Fruit fly (Drosophila melanogaster) whole organism, embryonic: ENCODE measurements around the gene SC35.

Experiments used
- Bdp1 ChIP-seq: fragments of 200-800 bp; sonication (Bioruptor generic); optimal IDR thresholded peaks from 3 replicates; lab custom pipeline; 2016; ENCODE audit warnings: missing biosample characterization, missing genetic modification characterization
- Bteb2 ChIP-seq: fragments of 200-800 bp; sonication (Bioruptor generic); optimal IDR thresholded peaks from 2 replicates; lab custom pipeline; 2016; ENCODE audit warnings: missing biosample characterization, missing genetic modification characterization
- CG11456 ChIP-seq: fragments of 200-800 bp; sonication (Bioruptor generic); IDR thresholded peaks from 3 replicates; pipeline ENCODE4 v1.3.6; 2022; ENCODE audit warnings: missing biosample characterization, missing genetic modification characterization
- CG11504 ChIP-seq: fragments of 200-800 bp; sonication (Bioruptor generic); optimal IDR thresholded peaks from 3 replicates; lab custom pipeline; 2019; ENCODE audit warnings: missing biosample characterization, mild to moderate bottlenecking, missing genetic modification characterization, moderate library complexity
- CG11695 ChIP-seq: fragments of 200-800 bp; sonication (Bioruptor generic); IDR thresholded peaks from 3 replicates; pipeline ENCODE4 v1.3.6; 2022; ENCODE audit warnings: missing biosample characterization, missing genetic modification characterization
- CG11696 ChIP-seq: fragments of 200-800 bp; sonication (Bioruptor generic); IDR thresholded peaks from 2 replicates; pipeline ENCODE4 v1.3.6; 2022; ENCODE audit warnings: missing biosample characterization, missing genetic modification characterization
- CG11723 ChIP-seq: fragments of 200-800 bp; sonication (Bioruptor generic); optimal IDR thresholded peaks from 2 replicates; lab custom pipeline; 2017; ENCODE audit warnings: missing biosample characterization, mild to moderate bottlenecking, missing genetic modification characterization
- CG13287 ChIP-seq: fragments of 200-800 bp; sonication (Bioruptor generic); IDR thresholded peaks from 2 replicates; pipeline ENCODE4 v1.3.6; 2022; ENCODE audit warnings: missing biosample characterization, missing genetic modification characterization; ENCODE audit not compliant: partially characterized antibody
- CG1529 ChIP-seq: fragments of 200-800 bp; sonication (Bioruptor generic); optimal IDR thresholded peaks from 3 replicates; lab custom pipeline; 2018; ENCODE audit warnings: missing biosample characterization, missing genetic modification characterization
- CG16815 ChIP-seq: fragments of 200-800 bp; sonication (Bioruptor generic); optimal IDR thresholded peaks from 3 replicates; lab custom pipeline; 2017; ENCODE audit warnings: missing biosample characterization, mild to moderate bottlenecking, missing genetic modification characterization
- CG2712 ChIP-seq: fragments of 200-800 bp; optimal IDR thresholded peaks from 3 replicates; lab custom pipeline; 2019; ENCODE audit warnings: missing biosample characterization, mild to moderate bottlenecking, missing genetic modification characterization, moderate library complexity
- CG32772 ChIP-seq: fragments of 200-800 bp; sonication (Bioruptor generic); IDR thresholded peaks from 2 replicates; pipeline ENCODE4 v1.3.6; 2022; ENCODE audit warnings: missing biosample characterization, missing genetic modification characterization
- CG3995 ChIP-seq: fragments of 200-800 bp; sonication (Bioruptor generic); optimal IDR thresholded peaks from 3 replicates; lab custom pipeline; 2016; ENCODE audit warnings: missing biosample characterization, missing genetic modification characterization
- CG4360 ChIP-seq: fragments of 200-800 bp; sonication (Bioruptor generic); IDR thresholded peaks from 2 replicates; pipeline ENCODE4 v1.3.6; 2022; ENCODE audit warnings: missing biosample characterization, missing genetic modification characterization
- CG6654 ChIP-seq: fragments of 200-800 bp; sonication (Bioruptor generic); optimal IDR thresholded peaks from 2 replicates; lab custom pipeline; 2017; ENCODE audit warnings: missing biosample characterization, mild to moderate bottlenecking, missing genetic modification characterization
- CG7987 ChIP-seq: fragments of 200-800 bp; sonication (Bioruptor generic); optimal IDR thresholded peaks from 2 replicates; lab custom pipeline; 2018; ENCODE audit warnings: missing biosample characterization, mild to moderate bottlenecking, missing genetic modification characterization, moderate library complexity
- CG8388 ChIP-seq: fragments of 200-800 bp; sonication (Bioruptor generic); optimal IDR thresholded peaks from 2 replicates; lab custom pipeline; 2019; ENCODE audit warnings: missing biosample characterization, mild to moderate bottlenecking, missing genetic modification characterization, moderate library complexity
- CG8765 ChIP-seq: fragments of 200-800 bp; sonication (Bioruptor generic); IDR thresholded peaks from 2 replicates; pipeline ENCODE4 v1.3.6; 2022; ENCODE audit warnings: missing biosample characterization, missing genetic modification characterization
- Fer1 ChIP-seq: fragments of 200-800 bp; sonication (Bioruptor generic); optimal IDR thresholded peaks from 2 replicates; lab custom pipeline; 2017; ENCODE audit warnings: missing biosample characterization, mild to moderate bottlenecking, missing genetic modification characterization
- Fer2 ChIP-seq: fragments of 200-800 bp; sonication (Bioruptor generic); optimal IDR thresholded peaks from 2 replicates; lab custom pipeline; 2018; ENCODE audit warnings: missing biosample characterization, mild to moderate bottlenecking, missing genetic modification characterization, moderate library complexity
- H2.0 ChIP-seq: fragments of 200-800 bp; sonication (Bioruptor generic); IDR thresholded peaks from 2 replicates; pipeline ENCODE4 v1.3.6; 2022; ENCODE audit warnings: missing biosample characterization, missing genetic modification characterization
- HLH4C ChIP-seq: fragments of 200-800 bp; sonication (Bioruptor generic); IDR thresholded peaks from 3 replicates; pipeline ENCODE4 v1.3.6; 2022; ENCODE audit warnings: missing biosample characterization, missing genetic modification characterization; ENCODE audit not compliant: partially characterized antibody
- HLH54F ChIP-seq: fragments of 200-800 bp; sonication (Bioruptor generic); optimal IDR thresholded peaks from 3 replicates; lab custom pipeline; 2016; ENCODE audit warnings: missing biosample characterization, missing genetic modification characterization
- NFAT ChIP-seq: fragments of 200-800 bp; sonication (Bioruptor generic); IDR thresholded peaks from 2 replicates; pipeline ENCODE4 v1.3.6; 2022; ENCODE audit warnings: missing biosample characterization, missing genetic modification characterization
- Ravus ChIP-seq: fragments of 200-800 bp; sonication (Bioruptor generic); IDR thresholded peaks from 2 replicates; pipeline ENCODE4 v1.3.6; 2022; ENCODE audit warnings: missing biosample characterization, missing genetic modification characterization
- Side ChIP-seq: fragments of 200-800 bp; sonication (Bioruptor generic); optimal IDR thresholded peaks from 2 replicates; lab custom pipeline; 2016; ENCODE audit warnings: missing biosample characterization, missing genetic modification characterization
- Sin3A ChIP-seq: fragments of >200 bp; optimal IDR thresholded peaks from 2 replicates; lab custom pipeline; 2018
- Usf ChIP-seq: fragments of 200-800 bp; sonication (Bioruptor generic); optimal IDR thresholded peaks from 2 replicates; lab custom pipeline; 2017; ENCODE audit warnings: missing genotype, missing biosample characterization, missing genetic modification characterization
- ap ChIP-seq: fragments of 200-800 bp; sonication (Bioruptor generic); IDR thresholded peaks from 2 replicates; pipeline ENCODE4 v1.3.6; 2022; ENCODE audit warnings: missing biosample characterization, missing genetic modification characterization
- bcd ChIP-seq: fragments of 200-800 bp; sonication (Bioruptor generic); optimal IDR thresholded peaks from 2 replicates; lab custom pipeline; 2017; ENCODE audit warnings: missing biosample characterization, mild to moderate bottlenecking, missing genetic modification characterization
- bowl ChIP-seq: fragments of 200-800 bp; sonication (Bioruptor generic); IDR thresholded peaks from 2 replicates; pipeline ENCODE4 v1.3.6; 2022; ENCODE audit warnings: missing biosample characterization, missing genetic modification characterization
- chinmo ChIP-seq: fragments of 200-800 bp; sonication (Bioruptor generic); IDR thresholded peaks from 4 replicates; pipeline ENCODE4 v1.3.6; 2022; ENCODE audit warnings: missing biosample characterization, missing genetic modification characterization; ENCODE audit not compliant: partially characterized antibody
- croc ChIP-seq: fragments of 200-800 bp; sonication (Bioruptor generic); conservative IDR thresholded peaks from 3 replicates; pipeline ENCODE4 v1.3.6; 2022; ENCODE audit warnings: missing biosample characterization, missing genetic modification characterization
- dysf ChIP-seq: fragments of 200-800 bp; sonication (Bioruptor generic); IDR thresholded peaks from 3 replicates; pipeline ENCODE4 v1.3.6; 2022; ENCODE audit warnings: missing biosample characterization, missing genetic modification characterization
- gce ChIP-seq: fragments of 200-800 bp; sonication (Bioruptor generic); IDR thresholded peaks from 3 replicates; pipeline ENCODE4 v1.3.6; 2022; ENCODE audit warnings: missing biosample characterization, missing genetic modification characterization
- jumu ChIP-seq: fragments of 200-800 bp; sonication (Bioruptor generic); optimal IDR thresholded peaks from 3 replicates; lab custom pipeline; 2016; ENCODE audit warnings: missing biosample characterization, missing genetic modification characterization
- ken ChIP-seq: fragments of 200-800 bp; sonication (Bioruptor generic); IDR thresholded peaks from 3 replicates; pipeline ENCODE4 v1.3.6; 2022; ENCODE audit warnings: missing biosample characterization, missing genetic modification characterization
- lmd ChIP-seq: fragments of 200-800 bp; sonication (Bioruptor generic); IDR thresholded peaks from 2 replicates; pipeline ENCODE4 v1.3.6; 2022; ENCODE audit warnings: missing biosample characterization, missing genetic modification characterization
- lov ChIP-seq, 2 experiments: fragments of 200-800 bp in 1 of 2; fragments of >200 bp in 1 of 2; sonication (Bioruptor generic) in 1 of 2; IDR thresholded peaks in 1 of 2; optimal IDR thresholded peaks in 1 of 2; 2 replicates in 1 of 2; 3 replicates in 1 of 2; pipeline versions ENCODE4 v1.3.6 to Lab custom; 2017 to 2022; ENCODE audit warnings: missing biosample characterization in 1 of 2, missing genetic modification characterization in 1 of 2
- maf-S ChIP-seq: fragments of 200-800 bp; sonication (Bioruptor generic); optimal IDR thresholded peaks from 2 replicates; lab custom pipeline; 2016; ENCODE audit warnings: missing biosample characterization, missing genetic modification characterization
- nom ChIP-seq: fragments of 200-800 bp; sonication (Bioruptor generic); optimal IDR thresholded peaks from 2 replicates; lab custom pipeline; 2017; ENCODE audit warnings: missing biosample characterization, missing genetic modification characterization, mild to moderate bottlenecking, moderate library complexity, missing genetic modification reagents
- oc ChIP-seq: fragments of 200-800 bp; sonication (Bioruptor generic); optimal IDR thresholded peaks from 2 replicates; lab custom pipeline; 2018; ENCODE audit warnings: missing biosample characterization, mild to moderate bottlenecking, missing genetic modification characterization, moderate library complexity
- otp ChIP-seq: fragments of 200-800 bp; sonication (Bioruptor generic); IDR thresholded peaks from 3 replicates; pipeline ENCODE4, ENCODE4 v1.3.6; 2022; ENCODE audit warnings: missing biosample characterization, missing genetic modification characterization
- p53 ChIP-seq: fragments of 200-800 bp; sonication (Bioruptor generic); optimal IDR thresholded peaks from 2 replicates; lab custom pipeline; 2016; ENCODE audit warnings: missing biosample characterization, missing genetic modification characterization
- psq ChIP-seq: fragments of 200-800 bp; sonication (Bioruptor generic); optimal IDR thresholded peaks from 2 replicates; lab custom pipeline; 2017; ENCODE audit warnings: missing biosample characterization, missing genetic modification characterization
- row ChIP-seq: fragments of 200-800 bp; sonication (Bioruptor generic); IDR thresholded peaks from 3 replicates; pipeline ENCODE4 v1.3.6; 2022; ENCODE audit warnings: missing biosample characterization, missing genetic modification characterization
- sens ChIP-seq: fragments of 200-800 bp; sonication (Bioruptor generic); peaks from one replicate; lab custom pipeline; 2016; ENCODE audit warnings: missing biosample characterization, missing genetic modification characterization
- sob ChIP-seq: fragments of 200-800 bp; sonication (Bioruptor generic); IDR thresholded peaks from 2 replicates; pipeline ENCODE4 v1.3.6; 2022; ENCODE audit warnings: missing biosample characterization, missing genetic modification characterization
- tll ChIP-seq, 2 experiments: fragments of 200-800 bp in 1 of 2; fragments of >200 bp in 1 of 2; sonication (Bioruptor generic) in 1 of 2; optimal IDR thresholded peaks; 2 replicates each; lab custom pipeline; 2017 to 2019; ENCODE audit warnings: missing biosample characterization in 2 of 2, missing genetic modification characterization in 2 of 2, mild to moderate bottlenecking in 1 of 2, moderate library complexity in 1 of 2
- ttk ChIP-seq: fragments of 200-800 bp; sonication (Bioruptor generic); IDR thresholded peaks from 2 replicates; pipeline ENCODE4 v2.1.2; 2022; ENCODE audit warnings: missing biosample characterization, missing genetic modification characterization
- wek ChIP-seq: fragments of 200-800 bp; sonication (Bioruptor generic); optimal IDR thresholded peaks from 3 replicates; lab custom pipeline; 2018; ENCODE audit warnings: missing biosample characterization, mild to moderate bottlenecking, missing genetic modification characterization, moderate library complexity

SC35 gene

DNA sequence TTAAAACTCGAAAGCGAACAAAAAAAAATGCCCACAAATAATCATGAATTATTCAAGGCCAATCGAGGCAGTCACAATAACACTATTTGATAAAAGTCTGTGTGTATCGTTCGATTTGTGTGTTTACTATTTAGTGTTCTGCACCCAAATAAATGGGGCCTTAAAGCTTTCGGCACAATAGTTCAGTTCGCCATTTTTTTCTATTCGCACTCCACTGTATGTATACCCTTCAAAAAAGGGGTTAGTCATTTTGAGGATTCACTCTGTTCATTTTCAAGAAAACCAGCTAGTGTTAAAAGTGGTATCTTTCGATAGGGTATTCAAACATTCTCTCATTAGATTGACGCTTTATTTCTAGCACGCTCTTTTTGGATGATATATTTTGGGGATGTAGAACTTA, 33.2 kb upstream of the SC35 start (continued):
- TF ChIP-seq gce (GFP tag; lab: Robert Waterston, UW) (no peak), CG11696 (GFP tag; lab: Robert Waterston, UW) (0 out of 2 replicates have a peak, but pooled peaks have one; percentile 7), otp (GFP tag; lab: Robert Waterston, UW) (0 out of 3 replicates have a peak, but pooled peaks have one; percentile 48), oc (tag; lab: Kevin White, UChicago) (no peak), Usf (GFP tag; lab: Kevin White, UChicago) (no peak), CG4360 (no peak), Fer2 (tag; lab: Kevin White, UChicago) (no peak), CG11456 (peak; percentile 82), Bteb2 (GFP tag; lab: Kevin White, UChicago) (peak; percentile 13), ap (GFP tag; lab: Robert Waterston, UW) (no peak), CG2712 (tag; lab: Kevin White, UChicago) (no peak), Side (GFP tag; lab: Kevin White, UChicago) (peak; percentile 64), lmd (GFP tag; lab: Robert Waterston, UW) (peak; percentile 44; the same call in 1 of the 2 replicates), croc (GFP tag; lab: Robert Waterston, UW) (no peak), tll (GFP tag; optimal IDR thresholded peaks at IDR 0.05; lab: Kevin White, UChicago) (no peak), chinmo (GFP tag; lab: Robert Waterston, UW) (peak; percentile 67; the same call in 1 of the 4 replicates), CG7987 (GFP tag; lab: Kevin White, UChicago) (peak; percentile 83), ken (GFP tag; lab: Robert Waterston, UW) (no peak), wek (GFP tag; lab: Kevin White, UChicago) (no peak), Ravus (GFP tag; lab: Robert Waterston, UW) (no peak), maf-S (peak; percentile 18), sens (GFP tag; lab: Kevin White, UChicago) (peak; percentile 44), CG8765 (GFP tag; lab: Robert Waterston, UW) (no peak), nom (GFP tag; lab: Kevin White, UChicago) (no peak), CG11723 (GFP tag; lab: Kevin White, UChicago) (peak; percentile 14), H2.0 (peak; percentile 34; the same call in 1 of the 2 replicates), sob (GFP tag; lab: Robert Waterston, UW) (peak; percentile 59; the same call in 1 of the 2 replicates), CG8388 (GFP tag; lab: Kevin White, UChicago) (no peak), HLH4C (no peak), bcd (GFP tag; lab: Kevin White, UChicago) (peak; percentile 60), row (peak; percentile 77), CG13287 (GFP tag; lab: Robert Waterston, UW) (no peak), lov (optimal IDR thresholded peaks at IDR 0.05; lab: Kevin White, UChicago) (no peak), lov (GFP tag; IDR thresholded peaks at IDR 0.05; lab: Robert Waterston, UW) (no peak), ttk (no peak), HLH54F (GFP tag; lab: Kevin White, UChicago) (peak; percentile 76), CG3995 (GFP tag; lab: Kevin White, UChicago) (peak; percentile 19), bowl (GFP tag; lab: Robert Waterston, UW) (peak; percentile 21; the same call in 1 of the 2 replicates), CG1529 (GFP tag; lab: Kevin White, UChicago) (no peak), CG11695 (GFP tag; lab: Robert Waterston, UW) (peak; percentile 19; the same call in 1 of the 3 replicates), Bdp1 (no peak), CG11504 (tag; lab: Kevin White, UChicago) (peak; percentile 26), Fer1 (GFP tag; lab: Kevin White, UChicago) (peak; percentile 53), dysf (peak; percentile 70; the same call in 2 of the 3 replicates), CG32772 (no peak), CG6654 (no peak), NFAT (GFP tag; lab: Robert Waterston, UW) (peak; percentile 84), CG16815 (GFP tag; lab: Kevin White, UChicago) (peak; percentile 4), psq (GFP tag; lab: Kevin White, UChicago) (no peak), p53 (GFP tag; lab: Kevin White, UChicago) (peak; percentile 22), jumu (GFP tag; lab: Kevin White, UChicago) (no peak), Sin3A (no peak)
